Worm (Caenorhabditis elegans): ENCODE data around the gene dcaf-1.

The dcaf-1 gene

DNA sequence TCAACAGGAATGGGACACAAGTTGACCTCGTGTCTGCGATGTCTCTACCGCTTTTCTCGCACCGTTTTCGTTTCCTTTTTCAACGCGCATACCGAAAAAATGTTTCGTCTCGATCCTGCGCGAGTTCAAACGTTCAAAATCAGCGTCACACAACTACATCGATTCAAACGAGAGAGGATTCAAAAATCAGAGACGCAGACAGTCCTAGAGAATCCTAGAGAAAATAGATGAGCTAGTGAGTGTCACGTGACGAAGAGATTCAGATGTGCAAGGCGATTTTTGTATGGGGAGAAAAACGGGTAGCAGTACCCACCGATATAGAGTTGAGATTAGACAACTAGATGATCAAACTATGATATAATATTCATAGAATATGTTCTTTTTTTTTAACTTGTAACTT is 36.6 kb downstream of the dcaf-1 start:
- TF ChIP-seq Y75B8A.6 (GFP tag; IDR thresholded peaks at IDR 0.05) (no peak), nhr-6 (tag; optimal IDR thresholded peaks at IDR 0.05) (no peak), nhr-10 (tag; optimal IDR thresholded peaks at IDR 0.05) (no peak), lir-3 (tag; optimal IDR thresholded peaks at IDR 0.05) (no peak), mxl-3 (GFP tag; optimal IDR thresholded peaks at IDR 0.05) (peak; percentile 67), set-16 (GFP tag; IDR thresholded peaks at IDR 0.05) (no peak), nhr-42 (GFP tag; IDR thresholded peaks at IDR 0.05) (no peak), sdz-12 (GFP tag; optimal IDR thresholded peaks at IDR 0.05) (no peak), T20F7.1 (GFP tag; optimal IDR thresholded peaks at IDR 0.05) (no peak), nhr-41 (GFP tag; IDR thresholded peaks at IDR 0.05) (no peak), D1046.2 (GFP tag; IDR thresholded peaks at IDR 0.05) (no peak), lin-38 (GFP tag; IDR thresholded peaks at IDR 0.05) (no peak), ZK337.2 (GFP tag; IDR thresholded peaks at IDR 0.05) (no peak), zfp-2 (tag; optimal IDR thresholded peaks at IDR 0.05) (no peak), egl-43 (GFP tag; IDR thresholded peaks at IDR 0.05) (no peak), pha-4 (GFP tag; IDR thresholded peaks at IDR 0.05) (no peak), pha-4 (tag; optimal IDR thresholded peaks at IDR 0.05) (no peak), lim-7 (GFP tag; IDR thresholded peaks at IDR 0.05) (no peak), ama-1 (optimal IDR thresholded peaks at IDR 0.05) (no peak), madf-5 (GFP tag; IDR thresholded peaks at IDR 0.05) (no peak), lin-29 (GFP tag; IDR thresholded peaks at IDR 0.05) (no peak), nhr-11 (tag; optimal IDR thresholded peaks at IDR 0.05) (no peak), tra-1 (GFP tag; IDR thresholded peaks at IDR 0.05) (no peak), zfp-3 (GFP tag; conservative IDR thresholded peaks at IDR 0.05) (no peak), unc-62 (GFP tag; optimal IDR thresholded peaks at IDR 0.05 in 1 of 2) (peak in 1 of 2 experiments; percentile 87), unc-62 (tag; optimal IDR thresholded peaks at IDR 0.05) (no peak), dpl-1 (GFP tag; optimal IDR thresholded peaks at IDR 0.05) (no peak), mxl-2 (GFP tag; conservative IDR thresholded peaks at IDR 0.05) (no peak), nhr-77 (tag; optimal IDR thresholded peaks at IDR 0.05) (no peak), lin-1 (GFP tag; IDR thresholded peaks at IDR 0.05) (no peak), php-3 (GFP tag; IDR thresholded peaks at IDR 0.05) (no peak), zip-11 (GFP tag; IDR thresholded peaks at IDR 0.05) (no peak), hif-1 (tag; optimal IDR thresholded peaks at IDR 0.05) (no peak), nhr-48 (tag; optimal IDR thresholded peaks at IDR 0.05) (no peak), lin-13 (GFP tag; optimal IDR thresholded peaks at IDR 0.05) (no peak), zag-1 (tag; optimal IDR thresholded peaks at IDR 0.05) (no peak), lin-39 (tag; optimal IDR thresholded peaks at IDR 0.05) (no peak), zip-2 (tag; optimal IDR thresholded peaks at IDR 0.05) (no peak), ces-1 (GFP tag; optimal IDR thresholded peaks at IDR 0.05) (no peak), rbr-2 (tag; optimal IDR thresholded peaks at IDR 0.05) (no peak), pqm-1 (tag; optimal IDR thresholded peaks at IDR 0.05) (no peak), hlh-30 (tag; optimal IDR thresholded peaks at IDR 0.05; ENCODE audit: insufficient read depth) (peak; percentile 77), F37D6.2 (tag; optimal IDR thresholded peaks at IDR 0.05) (no peak), dmd-6 (GFP tag; IDR thresholded peaks at IDR 0.05) (peak; percentile 56), spr-1 (tag; optimal IDR thresholded peaks at IDR 0.05) (no peak), lin-15B (tag; optimal IDR thresholded peaks at IDR 0.05) (no peak), duxl-1 (tag; optimal IDR thresholded peaks at IDR 0.05; ENCODE audit: poor library complexity) (no peak), spr-3 (GFP tag; optimal IDR thresholded peaks at IDR 0.05) (no peak), arid-1 (GFP tag; conservative IDR thresholded peaks at IDR 0.05) (no peak), F44E2.7 (GFP tag; IDR thresholded peaks at IDR 0.05) (no peak), daf-8 (GFP tag; IDR thresholded peaks at IDR 0.05) (no peak), F49E8.2 (tag; optimal IDR thresholded peaks at IDR 0.05; ENCODE audit: borderline replicate concordance) (no peak), fos-1 (tag; optimal IDR thresholded peaks at IDR 0.05) (no peak)
